Fruit fly (Drosophila melanogaster) whole organism, embryonic: ENCODE measurements around the gene CG31131.
A peak's percentile ranks its signal among the peaks of the same experiment; 100 is the strongest.

Experiments
- ATbp ChIP-seq: fragments of 200-800 bp; sonication (Bioruptor generic); optimal IDR thresholded peaks from 2 replicates; lab custom pipeline; 2017; ENCODE audit warnings: missing biosample characterization, mild to moderate bottlenecking, missing genetic modification characterization, missing genetic modification reagents
- Antp ChIP-seq: fragments of 200-800 bp; sonication (Bioruptor generic); optimal IDR thresholded peaks from 3 replicates; lab custom pipeline; 2016; ENCODE audit warnings: missing biosample characterization, missing genetic modification characterization
- Blimp-1 ChIP-seq: fragments of 200-800 bp; sonication (Bioruptor generic); optimal IDR thresholded peaks from 3 replicates; lab custom pipeline; 2018; ENCODE audit warnings: missing biosample characterization, missing genetic modification characterization, mild to moderate bottlenecking, moderate library complexity, missing genetic modification reagents
- CG10366 ChIP-seq: fragments of 200-800 bp; sonication (Bioruptor generic); IDR thresholded peaks from 2 replicates; pipeline ENCODE4 v1.3.6; 2022; ENCODE audit warnings: missing biosample characterization, missing genetic modification characterization
- CG10462 ChIP-seq: fragments of 200-800 bp; sonication (Bioruptor generic); optimal IDR thresholded peaks from 2 replicates; lab custom pipeline; 2016; ENCODE audit warnings: missing biosample characterization, missing genetic modification characterization
- CG11560 ChIP-seq: fragments of 200-800 bp; sonication (Bioruptor generic); IDR thresholded peaks from 3 replicates; pipeline ENCODE4 v1.3.6; 2022; ENCODE audit warnings: missing biosample characterization, missing genetic modification characterization
- CG12071 ChIP-seq: fragments of 200-800 bp; sonication (Bioruptor generic); optimal IDR thresholded peaks from 3 replicates; lab custom pipeline; 2018; ENCODE audit warnings: missing biosample characterization, mild to moderate bottlenecking, missing genetic modification characterization
- CG1233 ChIP-seq: fragments of 200-800 bp; sonication (Bioruptor generic); optimal IDR thresholded peaks from 4 replicates; lab custom pipeline; 2018; ENCODE audit warnings: missing biosample characterization, mild to moderate bottlenecking, missing genetic modification characterization
- CG12942 ChIP-seq: fragments of 200-800 bp; sonication (Bioruptor generic); optimal IDR thresholded peaks from 3 replicates; lab custom pipeline; 2016; ENCODE audit warnings: missing biosample characterization, missing genetic modification characterization
- CG14441 ChIP-seq: fragments of 200-800 bp; sonication (Bioruptor generic); IDR thresholded peaks from 2 replicates; pipeline ENCODE4 v1.3.6; 2022; ENCODE audit warnings: missing biosample characterization, missing genetic modification characterization
- CG16815 ChIP-seq: fragments of 200-800 bp; sonication (Bioruptor generic); optimal IDR thresholded peaks from 3 replicates; lab custom pipeline; 2017; ENCODE audit warnings: missing biosample characterization, mild to moderate bottlenecking, missing genetic modification characterization
- CG18011 ChIP-seq: fragments of 200-800 bp; sonication (Bioruptor generic); optimal IDR thresholded peaks from 2 replicates; lab custom pipeline; 2017; ENCODE audit warnings: missing biosample characterization, missing genetic modification characterization, mild to moderate bottlenecking, moderate library complexity, missing genotype
- CG2889 ChIP-seq: fragments of 200-800 bp; sonication (Bioruptor generic); IDR thresholded peaks from 3 replicates; pipeline ENCODE4 v1.3.6; 2022; ENCODE audit warnings: missing biosample characterization, missing genetic modification characterization
- CG3163 ChIP-seq: fragments of 200-800 bp; sonication (Bioruptor generic); optimal IDR thresholded peaks from 3 replicates; lab custom pipeline; 2016; ENCODE audit warnings: missing biosample characterization, missing genetic modification characterization
- CG32767 ChIP-seq: fragments of 200-800 bp; sonication (Bioruptor generic); IDR thresholded peaks from 2 replicates; pipeline ENCODE4 v1.3.6; 2022; ENCODE audit warnings: missing biosample characterization, missing genetic modification characterization
- CG34422 ChIP-seq: fragments of 200-800 bp; sonication (Bioruptor generic); IDR thresholded peaks from 3 replicates; pipeline ENCODE4 v1.3.6; 2022; ENCODE audit warnings: missing biosample characterization, missing genetic modification characterization
- CG5245 ChIP-seq: fragments of 200-800 bp; sonication (Bioruptor generic); optimal IDR thresholded peaks from 3 replicates; lab custom pipeline; 2016; ENCODE audit warnings: missing biosample characterization, missing genetic modification characterization
- CG7987 ChIP-seq: fragments of 200-800 bp; sonication (Bioruptor generic); optimal IDR thresholded peaks from 2 replicates; lab custom pipeline; 2018; ENCODE audit warnings: missing biosample characterization, mild to moderate bottlenecking, missing genetic modification characterization, moderate library complexity
- CG8388 ChIP-seq: fragments of 200-800 bp; sonication (Bioruptor generic); optimal IDR thresholded peaks from 2 replicates; lab custom pipeline; 2019; ENCODE audit warnings: missing biosample characterization, mild to moderate bottlenecking, missing genetic modification characterization, moderate library complexity
- CG8478 ChIP-seq: fragments of >200 bp; optimal IDR thresholded peaks from 2 replicates; lab custom pipeline; 2018
- CG8765 ChIP-seq: fragments of 200-800 bp; sonication (Bioruptor generic); IDR thresholded peaks from 2 replicates; pipeline ENCODE4 v1.3.6; 2022; ENCODE audit warnings: missing biosample characterization, missing genetic modification characterization
- E2f1 ChIP-seq: fragments of 200-800 bp; sonication (Bioruptor generic); IDR thresholded peaks from 2 replicates; pipeline ENCODE4 v1.3.6; 2022; ENCODE audit warnings: missing biosample characterization, missing genetic modification characterization
- Fer3 ChIP-seq: fragments of 200-800 bp; sonication (Bioruptor generic); optimal IDR thresholded peaks from 2 replicates; lab custom pipeline; 2018; ENCODE audit warnings: missing biosample characterization, mild to moderate bottlenecking, missing genetic modification characterization, moderate library complexity
- Gsc ChIP-seq: fragments of 200-800 bp; sonication (Bioruptor generic); IDR thresholded peaks from 2 replicates; pipeline ENCODE4 v1.3.6; 2022; ENCODE audit warnings: missing biosample characterization, missing genetic modification characterization
- H2.0 ChIP-seq: fragments of 200-800 bp; sonication (Bioruptor generic); IDR thresholded peaks from 2 replicates; pipeline ENCODE4 v1.3.6; 2022; ENCODE audit warnings: missing biosample characterization, missing genetic modification characterization
- HLHmδ ChIP-seq: fragments of 200-800 bp; sonication (Bioruptor generic); optimal IDR thresholded peaks from 2 replicates; lab custom pipeline; 2018; ENCODE audit warnings: missing biosample characterization, mild to moderate bottlenecking, missing genetic modification characterization, moderate library complexity
- Hr3 ChIP-seq: fragments of 200-800 bp; sonication (Bioruptor generic); optimal IDR thresholded peaks from 3 replicates; lab custom pipeline; 2016; ENCODE audit warnings: missing biosample characterization, missing genetic modification characterization
- Jarid2 ChIP-seq: fragments of 200-800 bp; sonication (Bioruptor generic); optimal IDR thresholded peaks from 3 replicates; lab custom pipeline; 2017; ENCODE audit warnings: mild to moderate bottlenecking, missing biosample characterization, missing genetic modification reagents, missing genetic modification characterization
- MTF-1 ChIP-seq: fragments of 200-800 bp; sonication (Bioruptor generic); optimal IDR thresholded peaks from 2 replicates; lab custom pipeline; 2018; ENCODE audit warnings: missing biosample characterization, mild to moderate bottlenecking, missing genetic modification characterization, borderline replicate concordance
- Mrtf ChIP-seq: fragments of 200-800 bp; sonication (Bioruptor generic); IDR thresholded peaks from 3 replicates; pipeline ENCODE4 v1.3.6; 2022; ENCODE audit warnings: missing biosample characterization, missing genetic modification characterization
- Oli ChIP-seq: fragments of 200-800 bp; sonication (Bioruptor generic); optimal IDR thresholded peaks from 2 replicates; lab custom pipeline; 2018; ENCODE audit warnings: missing biosample characterization, mild to moderate bottlenecking, missing genetic modification characterization, moderate library complexity
- Rfx ChIP-seq: fragments of 200-800 bp; sonication (Bioruptor generic); IDR thresholded peaks from 2 replicates; pipeline ENCODE4 v1.3.6; 2022; ENCODE audit warnings: missing biosample characterization, missing genetic modification characterization
- Sox100B ChIP-seq: fragments of 200-800 bp; sonication (Bioruptor generic); optimal IDR thresholded peaks from 3 replicates; lab custom pipeline; 2018; ENCODE audit warnings: missing biosample characterization, mild to moderate bottlenecking, missing genetic modification characterization
- ci ChIP-seq: fragments of 200-800 bp; sonication (Bioruptor generic); IDR thresholded peaks from 3 replicates; pipeline ENCODE4 v1.3.6; 2022; ENCODE audit warnings: missing biosample characterization, missing genetic modification characterization
- esg ChIP-seq: fragments of 200-800 bp; sonication (Bioruptor generic); conservative IDR thresholded peaks from 2 replicates; pipeline ENCODE4 v1.3.6; 2022; ENCODE audit warnings: missing biosample characterization, missing genetic modification characterization
- fd64A ChIP-seq: fragments of 200-800 bp; sonication (Bioruptor generic); optimal IDR thresholded peaks from 3 replicates; lab custom pipeline; 2018; ENCODE audit warnings: missing biosample characterization, mild to moderate bottlenecking, missing genetic modification characterization
- ftz-f1 ChIP-seq: fragments of 200-800 bp; sonication (Bioruptor generic); optimal IDR thresholded peaks from 2 replicates; lab custom pipeline; 2016; ENCODE audit warnings: missing biosample characterization, missing genetic modification characterization
- insv ChIP-seq, 2 experiments: fragments of 200-800 bp; sonication (Bioruptor generic); optimal IDR thresholded peaks; 3 replicates each; lab custom pipeline; 2016 to 2018; ENCODE audit warnings: missing biosample characterization in 2 of 2, missing genetic modification characterization in 2 of 2
- jigr1 ChIP-seq: fragments of 200-800 bp; sonication (Bioruptor generic); IDR thresholded peaks from 3 replicates; pipeline ENCODE4 v1.3.6; 2022; ENCODE audit warnings: missing biosample characterization, missing genetic modification characterization
- lbe ChIP-seq: fragments of 200-800 bp; sonication (Bioruptor generic); optimal IDR thresholded peaks from 2 replicates; lab custom pipeline; 2016; ENCODE audit warnings: missing biosample characterization, mild to moderate bottlenecking, missing genetic modification characterization
- nerfin-1 ChIP-seq: fragments of 200-800 bp; sonication (Bioruptor generic); optimal IDR thresholded peaks from 3 replicates; lab custom pipeline; 2019; ENCODE audit warnings: missing biosample characterization, mild to moderate bottlenecking, missing genetic modification characterization, moderate library complexity
- pfk ChIP-seq: fragments of 200-800 bp; sonication (Bioruptor generic); optimal IDR thresholded peaks from 2 replicates; lab custom pipeline; 2018; ENCODE audit warnings: missing biosample characterization, mild to moderate bottlenecking, missing genetic modification characterization, moderate library complexity
- psq ChIP-seq: fragments of 200-800 bp; sonication (Bioruptor generic); optimal IDR thresholded peaks from 2 replicates; lab custom pipeline; 2017; ENCODE audit warnings: missing biosample characterization, missing genetic modification characterization
- pum ChIP-seq: fragments of 200-800 bp; sonication (Bioruptor generic); optimal IDR thresholded peaks from 2 replicates; lab custom pipeline; 2016; ENCODE audit warnings: missing biosample characterization, missing genetic modification characterization
- slou ChIP-seq: fragments of 200-800 bp; sonication (Bioruptor generic); optimal IDR thresholded peaks from 3 replicates; lab custom pipeline; 2016; ENCODE audit warnings: missing biosample characterization, missing genetic modification characterization
- sqz ChIP-seq: fragments of 200-800 bp; sonication (Bioruptor generic); optimal IDR thresholded peaks from 3 replicates; lab custom pipeline; 2018; ENCODE audit warnings: missing biosample characterization, mild to moderate bottlenecking, missing genetic modification characterization
- sug ChIP-seq: fragments of 200-800 bp; optimal IDR thresholded peaks from 2 replicates; lab custom pipeline; 2019; ENCODE audit warnings: missing biosample characterization, mild to moderate bottlenecking, missing genetic modification characterization, moderate library complexity
- tll ChIP-seq, 2 experiments: fragments of 200-800 bp in 1 of 2; fragments of >200 bp in 1 of 2; sonication (Bioruptor generic) in 1 of 2; optimal IDR thresholded peaks; 2 replicates each; lab custom pipeline; 2017 to 2019; ENCODE audit warnings: missing biosample characterization in 2 of 2, missing genetic modification characterization in 2 of 2, mild to moderate bottlenecking in 1 of 2, moderate library complexity in 1 of 2
- ttk ChIP-seq: fragments of 200-800 bp; sonication (Bioruptor generic); IDR thresholded peaks from 2 replicates; pipeline ENCODE4 v2.1.2; 2022; ENCODE audit warnings: missing biosample characterization, missing genetic modification characterization
- usp ChIP-seq: fragments of >200 bp; optimal IDR thresholded peaks from 2 replicates; lab custom pipeline; 2017; ENCODE audit warnings: missing biosample characterization, missing genetic modification characterization
- zfh1 ChIP-seq: fragments of 200-800 bp; sonication (Bioruptor generic); IDR thresholded peaks from 3 replicates; pipeline ENCODE4 v1.3.6; 2022; ENCODE audit warnings: missing biosample characterization, missing genetic modification characterization

The CG31131 gene

dm6 chr3R:27988189-27988588 is 25.2 kb upstream of the CG31131 start, which contains the start of gene betaTub97EF (continued):
- TF ChIP-seq CG12942 = no peak
- no peak for TF ChIP-seq insv (GFP tag; optimal IDR thresholded peaks at IDR 0.05; lab: Kevin White, UChicago)
- TF ChIP-seq jigr1 (GFP tag; lab: Robert Waterston, UW) = no peak
- TF ChIP-seq E2f1 (GFP tag; lab: Robert Waterston, UW) = 0 out of 2 replicates have a peak, but pooled peaks have one; percentile 28
- TF ChIP-seq Fer3 (tag; lab: Kevin White, UChicago) = no peak
- TF ChIP-seq HLHmδ (GFP tag; lab: Kevin White, UChicago) = no peak
- TF ChIP-seq ttk (GFP tag; lab: Robert Waterston, UW) = 0 out of 2 replicates have a peak, but pooled peaks have one; percentile 21
- no peak for TF ChIP-seq CG12071 (GFP tag; lab: Kevin White, UChicago)
- peak; percentile 12 for TF ChIP-seq CG3163
- no peak for TF ChIP-seq Antp (GFP tag; lab: Kevin White, UChicago)
- no peak for TF ChIP-seq fd64A
- TF ChIP-seq MTF-1 (GFP tag; lab: Kevin White, UChicago) = no peak
- no peak for TF ChIP-seq CG8388 (GFP tag; lab: Kevin White, UChicago)
- no peak for TF ChIP-seq tll (GFP tag; optimal IDR thresholded peaks at IDR 0.05; lab: Kevin White, UChicago)
- TF ChIP-seq lbe = no peak
- peak; percentile 64 for TF ChIP-seq Rfx
- TF ChIP-seq CG5245 (GFP tag; lab: Kevin White, UChicago) = no peak
- TF ChIP-seq CG2889 (GFP tag; lab: Robert Waterston, UW) = 0 out of 3 replicates have a peak, but pooled peaks have one; percentile 8
- 0 out of 2 replicates have a peak, but pooled peaks have one; percentile 40 for TF ChIP-seq CG14441 (GFP tag; lab: Robert Waterston, UW)
- TF ChIP-seq sqz (GFP tag; lab: Kevin White, UChicago) = no peak
- TF ChIP-seq Blimp-1 (GFP tag; lab: Kevin White, UChicago) = no peak
- TF ChIP-seq CG10366 (GFP tag; lab: Robert Waterston, UW) = peak; percentile 30; the same call in 1 of the 2 replicates
- no peak for TF ChIP-seq Mrtf
- TF ChIP-seq CG16815 (GFP tag; lab: Kevin White, UChicago) = no peak
- TF ChIP-seq zfh1 (GFP tag; lab: Robert Waterston, UW) = 0 out of 3 replicates have a peak, but pooled peaks have one; percentile 15
- peak; percentile 5; the same call in 1 of the 2 replicates for TF ChIP-seq H2.0 (GFP tag; lab: Robert Waterston, UW)
- no peak for TF ChIP-seq Hr3 (GFP tag; lab: Kevin White, UChicago)
- TF ChIP-seq ftz-f1 (GFP tag; lab: Kevin White, UChicago) = no peak
- TF ChIP-seq esg (GFP tag; lab: Robert Waterston, UW) = 0 out of 2 replicates have a peak, but pooled peaks have one; percentile 7
- TF ChIP-seq Oli (tag; lab: Kevin White, UChicago) = no peak
- no peak for TF ChIP-seq Gsc (GFP tag; lab: Robert Waterston, UW)
- no peak for TF ChIP-seq pum (GFP tag; lab: Kevin White, UChicago)
- peak; percentile 52; the same call in 1 of the 3 replicates for TF ChIP-seq CG34422 (GFP tag; lab: Robert Waterston, UW)
- TF ChIP-seq pfk = no peak
- no peak for TF ChIP-seq sug (tag; lab: Kevin White, UChicago)
- TF ChIP-seq CG8765 (GFP tag; lab: Robert Waterston, UW) = no peak
- peak; percentile 71 for TF ChIP-seq ci
- TF ChIP-seq CG18011 (GFP tag; lab: Kevin White, UChicago) = no peak
- TF ChIP-seq Jarid2 (GFP tag; lab: Kevin White, UChicago) = peak; percentile 81
- no peak for TF ChIP-seq psq (GFP tag; lab: Kevin White, UChicago)
- TF ChIP-seq CG11560 = no peak
- TF ChIP-seq usp = no peak
- 0 out of 2 replicates have a peak, but pooled peaks have one; percentile 7 for TF ChIP-seq CG32767
- TF ChIP-seq slou (GFP tag; lab: Kevin White, UChicago) = peak; percentile 1
- TF ChIP-seq ATbp (GFP tag; lab: Kevin White, UChicago) = no peak
- TF ChIP-seq CG8478 (lab: Kevin White, UChicago) = no peak
- no peak for TF ChIP-seq Sox100B
- no peak for TF ChIP-seq nerfin-1 (tag; lab: Kevin White, UChicago)
- peak; percentile 57 for TF ChIP-seq CG7987 (GFP tag; lab: Kevin White, UChicago)
- TF ChIP-seq CG10462 (GFP tag; lab: Kevin White, UChicago) = no peak
- TF ChIP-seq CG1233 = no peak
